Fruit fly (Drosophila melanogaster): ENCODE data around the gene LysP.

DNA sequence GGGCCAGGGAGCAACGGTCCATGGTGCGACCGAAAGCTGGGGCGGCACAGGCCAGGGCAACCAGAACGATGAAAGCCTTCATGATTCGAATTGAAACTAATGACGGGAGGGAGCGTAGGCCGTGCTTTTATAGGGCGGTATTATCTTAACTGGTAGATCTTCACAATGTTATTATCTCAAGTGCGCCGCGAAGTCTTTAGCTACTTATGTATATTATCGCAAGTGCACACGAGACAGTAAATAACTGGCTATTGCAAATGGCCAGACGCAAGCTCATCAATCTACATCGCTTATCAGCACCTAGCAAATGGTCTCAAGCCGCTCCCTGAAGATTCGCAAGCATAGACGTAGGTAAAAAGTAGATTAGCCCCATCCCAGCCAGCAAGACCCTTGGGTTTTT is 7.4 kb downstream of the LysP start, which contains the start of gene LysD:
- no peak for TF ChIP-seq CG11762 (GFP tag; optimal IDR thresholded peaks at IDR 0.05; ENCODE audit: insufficient read depth)
- no peak for TF ChIP-seq CG11294 (GFP tag; IDR thresholded peaks at IDR 0.05)
- TF ChIP-seq fd85E (GFP tag; optimal IDR thresholded peaks at IDR 0.05): no peak
- TF ChIP-seq esn (GFP tag; optimal IDR thresholded peaks at IDR 0.05): no peak
- TF ChIP-seq CG15336 (GFP tag; IDR thresholded peaks at IDR 0.05): no peak
- TF ChIP-seq CG11902 (GFP tag; optimal IDR thresholded peaks at IDR 0.05): no peak
- TF ChIP-seq acj6 (GFP tag; optimal IDR thresholded peaks at IDR 0.05): no peak
